Fruit fly (Drosophila melanogaster) whole organism, larva: ENCODE results near the gene SuUR.

ENCODE experiments used
- noc ChIP-seq: fragments of 200-800 bp; sonication (Bioruptor generic); optimal IDR thresholded peaks from 3 replicates; lab custom pipeline; 2019; ENCODE audit warnings: missing biosample characterization, mild to moderate bottlenecking, missing genetic modification characterization, moderate library complexity

SuUR gene

dm6 chr3L:11064689-11065088, at the start of gene SuUR, which contains the start of the genes CG32075 and CG45101:
SuUR (plus strand) TSS chr3L:11064991.
CG32075 (minus strand) TSS chr3L:11064941.
CG45101 (plus strand) TSS chr3L:11064991.
- peak; percentile 79 for TF ChIP-seq noc (tag; lab: Kevin White, UChicago)

- no peak for TF ChIP-seq noc (tag; lab: Kevin White, UChicago)
Measured at dm6 chr3L:11015203-11015602, 49.6 kb upstream of the SuUR start.

DNA sequence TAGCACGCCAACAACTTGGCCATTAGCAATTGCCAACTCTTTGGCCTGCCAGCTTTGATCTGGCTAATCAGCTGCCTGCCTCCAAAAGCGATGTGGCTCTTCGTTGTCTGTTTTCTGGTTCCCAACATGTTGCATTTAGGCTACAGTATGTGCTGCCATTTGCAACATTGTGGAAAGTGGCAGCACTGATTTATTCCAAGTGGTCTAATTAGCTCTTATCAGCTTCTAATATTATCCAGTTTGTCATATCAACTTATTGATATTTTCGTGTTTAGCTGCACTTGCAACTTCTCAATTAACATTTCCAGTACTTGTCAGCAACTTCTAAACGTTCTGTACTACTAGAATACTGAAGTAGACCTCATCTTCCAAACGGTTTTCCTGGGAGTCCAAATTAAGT, 44.7 kb upstream of the SuUR start:
- no peak for TF ChIP-seq noc (tag; lab: Kevin White, UChicago)

DNA sequence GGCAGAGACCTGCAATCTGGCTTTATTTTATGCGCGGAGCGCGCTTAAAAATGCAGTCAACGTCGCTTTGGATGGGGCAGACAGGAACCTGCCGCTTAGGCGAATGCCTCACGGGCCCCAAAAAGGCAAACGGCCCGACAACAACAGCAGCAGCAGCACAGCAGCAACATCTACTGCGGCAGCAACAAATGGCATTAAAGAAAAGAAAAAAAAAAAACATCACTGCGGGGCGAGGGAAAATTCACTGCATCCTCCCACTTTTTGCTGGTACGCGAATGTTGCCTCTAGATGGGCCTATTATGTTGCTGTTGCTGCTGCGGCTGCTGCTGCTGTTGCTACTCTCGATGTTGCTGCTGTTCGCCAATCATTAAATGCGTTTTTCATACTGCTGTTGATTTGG, 42.8 kb upstream of the SuUR start:
- TF ChIP-seq noc (tag; lab: Kevin White, UChicago) = no peak

DNA sequence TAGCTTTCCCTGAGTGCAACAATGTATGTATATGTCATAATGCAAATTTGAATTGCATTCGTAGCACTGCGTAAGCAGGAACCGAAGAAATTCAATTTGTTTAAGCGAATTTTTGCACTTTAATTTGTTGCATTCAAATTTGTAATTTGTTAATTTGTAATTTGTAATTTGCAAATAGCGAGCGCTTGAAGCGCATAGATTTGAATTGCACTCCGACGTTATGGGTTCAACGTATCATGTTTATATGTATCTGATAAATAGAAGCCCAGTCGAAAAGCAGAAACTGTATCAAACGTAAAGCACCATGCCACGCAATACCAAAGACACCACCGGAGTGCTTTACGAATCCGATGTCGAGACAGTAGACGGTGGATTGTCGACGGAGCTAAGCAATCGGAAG, 41.6 kb upstream of the SuUR start, which contains the start of gene Fad2:
Gene Fad2, plus strand, starts transcription at position 301 of the 400 bp plus-strand sequence.
- TF ChIP-seq noc (tag; lab: Kevin White, UChicago) = no peak

DNA sequence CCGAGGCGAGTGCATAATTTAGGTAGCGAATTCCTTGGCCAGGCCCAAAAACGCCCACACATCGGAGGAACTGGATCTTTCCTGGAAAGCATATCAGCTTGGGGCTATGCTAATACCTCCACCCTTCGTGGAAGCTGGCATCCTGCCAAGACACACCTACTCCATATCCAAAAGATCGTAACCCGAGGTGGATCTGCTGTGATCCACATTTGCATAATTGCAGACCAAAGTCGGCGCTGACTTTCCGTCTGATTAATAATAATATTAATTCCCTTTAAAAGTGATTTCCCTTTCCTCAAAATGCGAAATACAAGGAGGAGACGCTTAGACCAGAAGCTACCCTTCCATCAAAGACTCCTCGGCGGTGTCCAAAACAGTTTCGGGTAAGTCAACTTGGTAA, 39.5 kb upstream of the SuUR start, which contains the start of gene CG32079:
Gene CG32079, plus strand, starts transcription at position 301 of the 400 bp plus-strand sequence.
- TF ChIP-seq noc (tag; lab: Kevin White, UChicago) = no peak

DNA sequence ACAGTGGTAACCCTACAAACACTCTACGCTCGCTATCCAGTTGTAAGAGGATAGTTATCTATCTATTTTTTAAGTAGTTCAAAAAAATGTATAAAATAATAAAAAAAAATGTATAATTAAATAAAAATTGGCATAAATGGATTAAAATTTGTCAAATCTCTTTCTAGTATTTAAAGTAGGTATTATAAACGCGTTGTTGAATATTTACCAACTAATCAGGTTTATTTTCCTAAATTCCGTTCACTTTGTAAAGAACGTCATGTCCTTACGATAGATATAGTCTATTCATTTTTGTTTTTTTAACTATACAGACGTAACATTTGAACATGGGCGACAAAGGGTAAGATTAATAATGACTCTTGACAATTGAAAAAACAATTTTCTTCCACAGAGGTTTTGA, 37.5 kb upstream of the SuUR start, which contains the start of gene CG32081:
Gene CG32081, plus strand, starts transcription at position 301 of the 400 bp plus-strand sequence.
- TF ChIP-seq noc (tag; lab: Kevin White, UChicago) = no peak

dm6 chr3L:11031784-11032183, 33.0 kb upstream of the SuUR start:
- TF ChIP-seq noc (tag; lab: Kevin White, UChicago) = no peak

DNA sequence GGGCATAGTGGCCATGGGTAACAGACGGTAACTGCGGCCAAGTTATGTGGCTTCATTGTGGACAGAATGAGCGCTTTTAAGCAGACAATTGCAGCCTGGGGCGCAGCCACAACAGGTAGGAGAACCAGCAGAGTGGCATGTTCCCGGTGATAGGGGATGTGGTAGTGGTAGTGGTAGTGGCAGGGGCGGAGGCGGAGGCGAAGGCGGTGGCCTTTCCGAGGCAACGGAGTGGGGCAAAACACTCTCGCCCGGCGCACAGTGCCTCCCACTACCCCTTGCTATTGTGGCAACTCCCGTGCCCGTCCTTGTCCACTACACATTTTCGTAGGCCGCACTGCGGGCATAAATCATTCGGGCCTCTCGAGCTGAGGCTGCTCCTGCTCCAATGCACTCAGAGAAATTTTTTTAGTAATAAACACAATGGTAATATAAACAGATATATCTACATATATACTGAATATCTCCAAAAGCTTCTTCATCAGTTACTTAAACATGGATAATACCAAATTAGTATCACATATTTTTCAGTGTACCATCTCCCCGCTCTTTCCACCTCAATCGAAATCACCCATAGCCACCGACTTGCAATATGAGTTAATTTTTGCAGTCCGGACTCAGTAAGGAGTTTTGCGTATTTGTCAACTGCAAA, 31.3 kb upstream of the SuUR start:
- TF ChIP-seq noc (tag; lab: Kevin White, UChicago) = no peak

DNA sequence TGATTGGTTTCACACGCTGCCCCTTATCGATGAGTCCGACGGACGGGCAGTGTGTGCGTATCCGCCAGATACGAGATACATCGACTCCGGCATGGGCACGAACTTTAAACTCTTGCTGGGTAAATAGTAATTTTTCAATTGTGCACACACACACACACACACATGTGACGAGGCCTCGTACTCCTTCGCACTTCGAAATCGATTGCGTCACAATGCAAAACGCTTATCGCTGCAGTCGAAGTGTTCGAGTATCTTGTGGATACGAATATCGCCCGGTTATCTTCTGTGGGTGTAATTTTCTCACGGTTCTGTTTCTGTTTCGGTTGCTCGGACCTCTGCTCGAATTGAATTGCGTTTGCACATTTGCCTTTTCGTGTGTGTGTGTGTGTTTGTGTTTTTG, 29.8 kb upstream of the SuUR start:
- no peak for TF ChIP-seq noc (tag; lab: Kevin White, UChicago)

- TF ChIP-seq noc (tag; lab: Kevin White, UChicago) = no peak
Measured at dm6 chr3L:11041193-11041592, 23.6 kb upstream of the SuUR start.

DNA sequence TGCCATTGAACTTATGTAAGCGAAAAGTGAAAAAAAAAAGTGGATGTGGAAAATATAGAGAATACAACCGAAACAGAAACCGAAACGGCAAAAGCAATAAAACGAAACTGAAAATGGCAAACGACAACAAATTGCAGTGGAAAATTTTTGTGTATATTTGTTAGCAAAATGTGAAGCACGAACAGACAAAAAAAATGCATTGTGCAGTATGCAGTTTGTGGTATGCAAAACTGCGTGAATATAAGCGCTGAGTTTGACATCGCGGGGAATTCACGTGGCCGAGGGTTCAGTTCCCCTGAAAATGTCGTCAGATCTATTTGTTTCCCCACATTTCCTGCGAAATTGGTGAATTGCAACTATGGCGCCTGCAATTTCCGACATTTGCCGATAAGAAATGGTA, 21.1 kb upstream of the SuUR start:
- TF ChIP-seq noc (tag; lab: Kevin White, UChicago) = no peak

- no peak for TF ChIP-seq noc (tag; lab: Kevin White, UChicago)
Measured at dm6 chr3L:11045009-11045408, 19.8 kb upstream of the SuUR start.

DNA sequence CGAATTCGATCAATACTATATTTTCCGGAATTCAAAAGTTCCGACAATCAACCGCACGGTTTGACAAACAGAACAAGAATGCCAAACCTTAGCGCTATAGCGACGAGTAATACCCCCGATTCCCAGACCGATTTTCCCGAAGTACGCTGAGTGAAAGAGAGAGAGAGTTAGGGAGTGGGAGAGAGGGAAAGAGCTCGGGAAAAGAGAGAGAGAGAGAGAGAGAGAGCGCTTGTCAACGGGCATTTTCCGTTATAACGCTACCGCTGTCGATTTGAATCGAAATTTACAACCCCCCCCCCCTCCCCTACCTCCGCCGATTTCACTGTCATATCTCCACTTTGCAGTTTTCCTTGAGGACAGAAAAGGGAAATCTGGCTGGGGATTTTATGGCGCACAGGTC, 18.2 kb upstream of the SuUR start:
- TF ChIP-seq noc (tag; lab: Kevin White, UChicago) = no peak

dm6 chr3L:11047877-11048276, 16.9 kb upstream of the SuUR start:
- no peak for TF ChIP-seq noc (tag; lab: Kevin White, UChicago)

DNA sequence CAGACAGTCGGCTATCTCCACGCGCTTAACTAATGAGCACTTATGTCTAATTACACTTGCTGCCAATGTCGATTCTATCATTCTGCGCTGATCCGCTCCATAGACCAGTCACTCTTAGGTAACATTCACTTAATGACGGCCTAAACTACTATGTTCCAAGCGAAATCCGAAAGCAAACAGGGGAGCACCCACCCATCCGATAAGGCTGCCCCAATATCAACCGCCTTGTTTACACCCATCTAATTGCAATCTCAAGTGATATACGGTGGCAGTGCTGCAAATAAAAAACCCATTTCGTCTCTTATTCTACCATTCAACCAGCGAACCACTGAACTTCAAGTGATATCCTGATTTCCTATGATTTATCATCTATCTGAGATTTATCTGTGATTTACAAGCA, 15.4 kb upstream of the SuUR start:
- TF ChIP-seq noc (tag; lab: Kevin White, UChicago) = peak; percentile 26

DNA sequence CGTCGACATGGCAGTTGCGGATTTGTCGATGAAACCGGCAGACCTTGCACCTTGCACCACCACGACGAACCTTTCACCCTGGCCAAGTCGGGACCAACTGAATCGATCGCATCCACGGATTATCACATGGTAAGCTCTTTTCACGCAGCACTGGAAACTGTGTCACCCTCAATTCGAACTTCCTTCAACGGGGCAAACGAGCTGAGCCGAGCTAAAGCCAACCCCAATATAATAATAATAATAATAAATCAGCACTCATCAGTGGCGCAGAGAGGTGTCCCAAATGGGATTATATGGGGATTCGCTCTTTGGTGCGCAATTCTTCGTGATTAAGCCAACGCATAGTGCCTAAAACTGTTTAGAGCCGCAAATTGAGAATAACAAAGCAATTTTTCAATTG, 13.5 kb upstream of the SuUR start, which contains the start of gene CG43693:
Gene CG43693, minus strand, starts transcription at position 101 of the 400 bp plus-strand sequence.
- no peak for TF ChIP-seq noc (tag; lab: Kevin White, UChicago)
